Fruit fly (Drosophila melanogaster) whole organism, embryonic: ENCODE measurements around the gene Ppcs.

ENCODE experiments used
- Atf3 ChIP-seq: fragments of 200-800 bp; sonication (Bioruptor generic); optimal IDR thresholded peaks from 3 replicates; lab custom pipeline; 2016; ENCODE audit warnings: missing biosample characterization, missing genetic modification characterization
- BEAF-32 ChIP-seq: fragments of 200-800 bp; sonication (Bioruptor generic); optimal IDR thresholded peaks from 3 replicates; lab custom pipeline; 2017; ENCODE audit warnings: missing biosample characterization, missing genetic modification characterization, mild to moderate bottlenecking, moderate library complexity, missing genetic modification reagents
- Bgb ChIP-seq: fragments of 200-800 bp; sonication (Bioruptor generic); IDR thresholded peaks from 2 replicates; pipeline ENCODE4 v1.3.6; 2022; ENCODE audit warnings: missing biosample characterization, missing genetic modification characterization; ENCODE audit not compliant: partially characterized antibody
- CG10274 ChIP-seq: fragments of 200-800 bp; sonication (Bioruptor generic); optimal IDR thresholded peaks from 3 replicates; lab custom pipeline; 2017; ENCODE audit warnings: missing biosample characterization, mild to moderate bottlenecking, missing genetic modification characterization
- CG11093 ChIP-seq: fragments of 200-800 bp; sonication (Bioruptor generic); IDR thresholded peaks from 3 replicates; pipeline ENCODE4 v1.3.6; 2022; ENCODE audit warnings: missing biosample characterization, missing genetic modification characterization
- CG12659 ChIP-seq: fragments of 200-800 bp; sonication (Bioruptor generic); optimal IDR thresholded peaks from 3 replicates; lab custom pipeline; 2017; ENCODE audit warnings: mild to moderate bottlenecking, missing biosample characterization, missing genetic modification reagents, missing genetic modification characterization
- CG12769 ChIP-seq: fragments of 200-800 bp; sonication (Bioruptor generic); optimal IDR thresholded peaks from 2 replicates; lab custom pipeline; 2019; ENCODE audit warnings: missing biosample characterization, mild to moderate bottlenecking, missing genetic modification characterization, moderate library complexity
- CG12942 ChIP-seq: fragments of 200-800 bp; sonication (Bioruptor generic); optimal IDR thresholded peaks from 3 replicates; lab custom pipeline; 2016; ENCODE audit warnings: missing biosample characterization, missing genetic modification characterization
- CG14667 ChIP-seq: fragments of 200-800 bp; sonication (Bioruptor generic); IDR thresholded peaks from 2 replicates; pipeline ENCODE4 v1.3.6; 2022; ENCODE audit warnings: missing biosample characterization, missing genetic modification characterization
- CG1529 ChIP-seq: fragments of 200-800 bp; sonication (Bioruptor generic); optimal IDR thresholded peaks from 3 replicates; lab custom pipeline; 2018; ENCODE audit warnings: missing biosample characterization, missing genetic modification characterization
- CG15696 ChIP-seq: fragments of 200-800 bp; sonication (Bioruptor generic); optimal IDR thresholded peaks from 2 replicates; lab custom pipeline; 2019; ENCODE audit warnings: missing biosample characterization, mild to moderate bottlenecking, missing genetic modification characterization, moderate library complexity
- CG1602 ChIP-seq: fragments of 200-800 bp; sonication (Bioruptor generic); optimal IDR thresholded peaks from 3 replicates; lab custom pipeline; 2016; ENCODE audit warnings: missing biosample characterization, missing genetic modification characterization
- CG16863 ChIP-seq: fragments of 200-800 bp; sonication (Bioruptor generic); optimal IDR thresholded peaks from 3 replicates; lab custom pipeline; 2016; ENCODE audit warnings: missing biosample characterization, missing genetic modification characterization
- CG18011 ChIP-seq: fragments of 200-800 bp; sonication (Bioruptor generic); optimal IDR thresholded peaks from 2 replicates; lab custom pipeline; 2017; ENCODE audit warnings: missing biosample characterization, missing genetic modification characterization, mild to moderate bottlenecking, moderate library complexity, missing genotype
- CG1832 ChIP-seq: fragments of 200-800 bp; sonication (Bioruptor generic); optimal IDR thresholded peaks from 2 replicates; lab custom pipeline; 2017; ENCODE audit warnings: missing biosample characterization, mild to moderate bottlenecking, missing genetic modification characterization, inconsistent platforms
- CG18476 ChIP-seq: fragments of 200-800 bp; sonication (Bioruptor generic); optimal IDR thresholded peaks from 2 replicates; lab custom pipeline; 2016; ENCODE audit warnings: missing biosample characterization, mild to moderate bottlenecking, missing genetic modification characterization
- CG18619 ChIP-seq: fragments of 200-800 bp; sonication (Bioruptor generic); optimal IDR thresholded peaks from 3 replicates; lab custom pipeline; 2017; ENCODE audit warnings: missing biosample characterization, mild to moderate bottlenecking, missing genetic modification characterization
- CG2875 ChIP-seq: fragments of 200-800 bp; sonication (Bioruptor generic); optimal IDR thresholded peaks from 2 replicates; lab custom pipeline; 2017; ENCODE audit warnings: missing biosample characterization, mild to moderate bottlenecking, missing genetic modification characterization, missing genetic modification reagents
- CG34224 ChIP-seq: fragments of 200-800 bp; sonication (Bioruptor generic); IDR thresholded peaks from 3 replicates; pipeline ENCODE4 v1.3.6; 2022; ENCODE audit warnings: missing biosample characterization, missing genetic modification characterization; ENCODE audit not compliant: partially characterized antibody
- CG3847 ChIP-seq: fragments of 200-800 bp; sonication (Bioruptor generic); IDR thresholded peaks from 2 replicates; pipeline ENCODE4 v1.3.6; 2022; ENCODE audit warnings: missing biosample characterization, missing genetic modification characterization
- CG4424 ChIP-seq: fragments of 200-800 bp; sonication (Bioruptor generic); optimal IDR thresholded peaks from 3 replicates; lab custom pipeline; 2016; ENCODE audit warnings: missing biosample characterization, missing genetic modification characterization
- CG4617 ChIP-seq: fragments of 200-800 bp; sonication (Bioruptor generic); optimal IDR thresholded peaks from 3 replicates; lab custom pipeline; 2016; ENCODE audit warnings: missing biosample characterization, missing genetic modification characterization, borderline replicate concordance
- CG6813 ChIP-seq: fragments of 200-800 bp; sonication (Bioruptor generic); optimal IDR thresholded peaks from 2 replicates; lab custom pipeline; 2017; ENCODE audit warnings: missing biosample characterization, missing genetic modification characterization, mild to moderate bottlenecking, moderate library complexity, missing genetic modification reagents
- Fer2 ChIP-seq: fragments of 200-800 bp; sonication (Bioruptor generic); optimal IDR thresholded peaks from 2 replicates; lab custom pipeline; 2018; ENCODE audit warnings: missing biosample characterization, mild to moderate bottlenecking, missing genetic modification characterization, moderate library complexity
- HLHmδ ChIP-seq: fragments of 200-800 bp; sonication (Bioruptor generic); optimal IDR thresholded peaks from 2 replicates; lab custom pipeline; 2018; ENCODE audit warnings: missing biosample characterization, mild to moderate bottlenecking, missing genetic modification characterization, moderate library complexity
- Lpt ChIP-seq: fragments of >200 bp; optimal IDR thresholded peaks from 2 replicates; lab custom pipeline; 2018; ENCODE audit warnings: missing biosample characterization, missing genetic modification characterization
- Sry-β ChIP-seq: fragments of 200-800 bp; sonication (Bioruptor generic); optimal IDR thresholded peaks from 2 replicates; lab custom pipeline; 2018; ENCODE audit warnings: missing biosample characterization, mild to moderate bottlenecking, missing genetic modification characterization, moderate library complexity
- Sry-δ ChIP-seq: fragments of 200-800 bp; sonication (Bioruptor generic); optimal IDR thresholded peaks from 2 replicates; lab custom pipeline; 2016; ENCODE audit warnings: missing biosample characterization, missing genetic modification characterization
- YL-1 ChIP-seq: fragments of 200-800 bp; sonication (Bioruptor generic); optimal IDR thresholded peaks from 3 replicates; lab custom pipeline; 2017; ENCODE audit warnings: missing biosample characterization, mild to moderate bottlenecking, missing genetic modification characterization
- al ChIP-seq: fragments of 200-800 bp; sonication (Bioruptor generic); IDR thresholded peaks from 2 replicates; pipeline ENCODE4 v1.3.6; 2022; ENCODE audit warnings: missing biosample characterization, missing genetic modification characterization
- ase ChIP-seq: fragments of 200-800 bp; sonication (Bioruptor generic); IDR thresholded peaks from 3 replicates; pipeline ENCODE4 v1.3.6; 2022; ENCODE audit warnings: missing biosample characterization, missing genetic modification characterization
- bcd ChIP-seq: fragments of 200-800 bp; sonication (Bioruptor generic); optimal IDR thresholded peaks from 2 replicates; lab custom pipeline; 2017; ENCODE audit warnings: missing biosample characterization, mild to moderate bottlenecking, missing genetic modification characterization
- chinmo ChIP-seq: fragments of 200-800 bp; sonication (Bioruptor generic); IDR thresholded peaks from 4 replicates; pipeline ENCODE4 v1.3.6; 2022; ENCODE audit warnings: missing biosample characterization, missing genetic modification characterization; ENCODE audit not compliant: partially characterized antibody
- corto ChIP-seq: fragments of 200-800 bp; sonication (Bioruptor generic); optimal IDR thresholded peaks from 2 replicates; lab custom pipeline; 2016; ENCODE audit warnings: missing biosample characterization, mild to moderate bottlenecking, missing genetic modification characterization, moderate library complexity
- crc ChIP-seq: fragments of 200-800 bp; sonication (Bioruptor generic); optimal IDR thresholded peaks from 2 replicates; lab custom pipeline; 2016; ENCODE audit warnings: missing biosample characterization, missing genetic modification characterization
- dm ChIP-seq: fragments of 200-800 bp; sonication (Bioruptor generic); optimal IDR thresholded peaks from 3 replicates; lab custom pipeline; 2016; ENCODE audit warnings: missing biosample characterization, missing genetic modification characterization
- dmrt99B ChIP-seq: fragments of 200-800 bp; sonication (Bioruptor generic); optimal IDR thresholded peaks from 2 replicates; lab custom pipeline; 2018; ENCODE audit warnings: missing biosample characterization, mild to moderate bottlenecking, missing genetic modification characterization, moderate library complexity
- ewg ChIP-seq: fragments of 200-800 bp; sonication (Bioruptor generic); optimal IDR thresholded peaks from 3 replicates; lab custom pipeline; 2017; ENCODE audit warnings: mild to moderate bottlenecking, missing biosample characterization, missing genetic modification reagents, missing genetic modification characterization
- exex ChIP-seq: fragments of 200-800 bp; sonication (Bioruptor generic); optimal IDR thresholded peaks from 4 replicates; lab custom pipeline; 2018; ENCODE audit warnings: missing biosample characterization, mild to moderate bottlenecking, missing genetic modification characterization, moderate library complexity
- gfzf ChIP-seq: fragments of 200-800 bp; sonication (Bioruptor generic); optimal IDR thresholded peaks from 2 replicates; lab custom pipeline; 2016; ENCODE audit warnings: missing biosample characterization, mild to moderate bottlenecking, missing genetic modification characterization, moderate library complexity
- her ChIP-seq: fragments of 200-800 bp; sonication (Bioruptor generic); optimal IDR thresholded peaks from 2 replicates; lab custom pipeline; 2016; ENCODE audit warnings: missing biosample characterization, missing genetic modification characterization
- lmd ChIP-seq: fragments of 200-800 bp; sonication (Bioruptor generic); IDR thresholded peaks from 2 replicates; pipeline ENCODE4 v1.3.6; 2022; ENCODE audit warnings: missing biosample characterization, missing genetic modification characterization
- pb ChIP-seq: fragments of 200-800 bp; sonication (Bioruptor generic); optimal IDR thresholded peaks from 3 replicates; lab custom pipeline; 2016; ENCODE audit warnings: missing biosample characterization, missing genetic modification characterization
- pros ChIP-seq: fragments of 200-800 bp; sonication (Bioruptor generic); optimal IDR thresholded peaks from 3 replicates; lab custom pipeline; 2019; ENCODE audit warnings: missing biosample characterization, mild to moderate bottlenecking, missing genetic modification characterization, moderate library complexity
- sim ChIP-seq: fragments of 200-800 bp; sonication (Bioruptor generic); IDR thresholded peaks from 2 replicates; pipeline ENCODE4 v1.3.6; 2022; ENCODE audit warnings: missing biosample characterization, missing genetic modification characterization
- tap ChIP-seq: fragments of 200-800 bp; optimal IDR thresholded peaks from 3 replicates; lab custom pipeline; 2019; ENCODE audit warnings: missing biosample characterization, mild to moderate bottlenecking, missing genetic modification characterization, moderate library complexity
- tup ChIP-seq: fragments of 200-800 bp; sonication (Bioruptor generic); optimal IDR thresholded peaks from 2 replicates; lab custom pipeline; 2016; ENCODE audit warnings: missing biosample characterization, mild to moderate bottlenecking, missing genetic modification characterization, moderate library complexity
- zf30C ChIP-seq: fragments of 200-800 bp; sonication (Bioruptor generic); optimal IDR thresholded peaks from 3 replicates; lab custom pipeline; 2018; ENCODE audit warnings: missing biosample characterization, mild to moderate bottlenecking, missing genetic modification characterization

Gene Ppcs

DNA sequence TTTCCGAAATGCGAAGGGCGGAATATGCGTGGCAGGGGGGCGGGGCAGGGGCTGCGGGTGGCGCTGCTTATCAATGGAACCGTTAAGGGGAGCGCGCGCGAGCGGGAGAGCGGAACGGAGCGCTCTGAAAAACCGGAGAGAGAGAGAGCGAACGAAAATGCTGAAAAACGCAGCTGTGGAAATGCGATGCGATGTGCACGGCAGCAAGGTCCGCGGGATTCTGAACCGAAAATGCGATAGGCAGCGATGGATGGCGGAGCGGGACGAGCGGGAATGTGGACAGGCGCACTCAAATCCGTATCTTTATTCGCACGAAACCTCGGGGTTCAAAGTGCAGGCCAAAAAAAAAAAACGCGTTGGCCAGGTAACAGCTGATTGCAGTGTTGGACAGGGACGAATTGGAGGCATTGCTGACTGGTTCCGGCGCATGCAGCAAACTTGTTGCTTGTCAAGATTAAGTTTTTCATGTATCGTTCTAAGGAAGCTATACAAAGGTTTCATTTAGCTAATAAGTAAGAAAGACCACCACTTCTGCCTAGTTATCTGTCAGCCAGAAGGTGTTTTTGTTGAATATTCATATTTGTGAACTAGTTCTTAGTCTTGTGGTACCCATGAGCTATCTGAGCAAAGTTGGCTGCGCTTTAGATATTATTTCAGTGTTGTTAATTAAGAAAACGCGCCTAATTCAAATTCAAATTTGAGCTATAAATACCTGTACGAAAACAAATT, at the start of gene Ppcs (continued):
- TF ChIP-seq CG4617 (GFP tag; lab: Kevin White, UChicago) (peak; percentile 71), CG12769 (tag; lab: Kevin White, UChicago) (peak; percentile 22), CG34224 (GFP tag; lab: Robert Waterston, UW) (peak; percentile 66; the same call in 2 of the 3 replicates), CG6813 (GFP tag; lab: Kevin White, UChicago) (peak; percentile 27), CG12942 (GFP tag; lab: Kevin White, UChicago) (peak; percentile 49), pb (GFP tag; lab: Kevin White, UChicago) (peak; percentile 68), CG18011 (GFP tag; lab: Kevin White, UChicago) (peak; percentile 19), CG1602 (peak; percentile 36), CG1529 (peak; percentile 20), CG15696 (tag; lab: Kevin White, UChicago) (peak; percentile 17), HLHmδ (peak; percentile 50), zf30C (GFP tag; lab: Kevin White, UChicago) (no peak), CG4424 (GFP tag; lab: Kevin White, UChicago) (peak; percentile 56), crc (GFP tag; lab: Kevin White, UChicago) (peak; percentile 20), CG18619 (GFP tag; lab: Kevin White, UChicago) (peak; percentile 69), al (GFP tag; lab: Robert Waterston, UW) (0 out of 2 replicates have a peak, but pooled peaks have one; percentile 35), lmd (GFP tag; lab: Robert Waterston, UW) (peak; percentile 60), CG3847 (GFP tag; lab: Robert Waterston, UW) (peak; percentile 71), CG12659 (GFP tag; lab: Kevin White, UChicago) (peak; percentile 88), bcd (peak; percentile 64), ase (no peak), Sry-δ (GFP tag; lab: Kevin White, UChicago) (peak; percentile 56), YL-1 (GFP tag; lab: Kevin White, UChicago) (peak; percentile 44), CG14667 (GFP tag; lab: Robert Waterston, UW) (no peak), Atf3 (peak; percentile 46), CG18476 (GFP tag; lab: Kevin White, UChicago) (peak; percentile 58), BEAF-32 (GFP tag; lab: Kevin White, UChicago) (peak; percentile 48), CG11093 (no peak), Fer2 (tag; lab: Kevin White, UChicago) (peak; percentile 50), exex (peak; percentile 57), dm (GFP tag; lab: Kevin White, UChicago) (peak; percentile 75), Lpt (GFP tag; lab: Kevin White, UChicago) (no peak), corto (no peak), tup (no peak), dmrt99B (peak; percentile 25), Sry-β (GFP tag; lab: Kevin White, UChicago) (peak; percentile 51), tap (tag; lab: Kevin White, UChicago) (no peak), CG1832 (GFP tag; lab: Kevin White, UChicago) (no peak), CG10274 (GFP tag; lab: Kevin White, UChicago) (peak; percentile 34), CG16863 (GFP tag; lab: Kevin White, UChicago) (peak; percentile 69), sim (GFP tag; lab: Robert Waterston, UW) (no peak), her (peak; percentile 58), gfzf (GFP tag; lab: Kevin White, UChicago) (peak; percentile 44), chinmo (GFP tag; lab: Robert Waterston, UW) (peak; percentile 97; the same call in 3 of the 4 replicates), CG2875 (GFP tag; lab: Kevin White, UChicago) (peak; percentile 34), ewg (GFP tag; lab: Kevin White, UChicago) (peak; percentile 84), Bgb (GFP tag; lab: Robert Waterston, UW) (peak; percentile 57), pros (GFP tag; lab: Kevin White, UChicago) (no peak)
